Fruit fly (Drosophila melanogaster): ENCODE data around the gene ND-B22.
A peak's percentile ranks its signal among the peaks of the same experiment; 100 is the strongest.

The ND-B22 gene

DNA sequence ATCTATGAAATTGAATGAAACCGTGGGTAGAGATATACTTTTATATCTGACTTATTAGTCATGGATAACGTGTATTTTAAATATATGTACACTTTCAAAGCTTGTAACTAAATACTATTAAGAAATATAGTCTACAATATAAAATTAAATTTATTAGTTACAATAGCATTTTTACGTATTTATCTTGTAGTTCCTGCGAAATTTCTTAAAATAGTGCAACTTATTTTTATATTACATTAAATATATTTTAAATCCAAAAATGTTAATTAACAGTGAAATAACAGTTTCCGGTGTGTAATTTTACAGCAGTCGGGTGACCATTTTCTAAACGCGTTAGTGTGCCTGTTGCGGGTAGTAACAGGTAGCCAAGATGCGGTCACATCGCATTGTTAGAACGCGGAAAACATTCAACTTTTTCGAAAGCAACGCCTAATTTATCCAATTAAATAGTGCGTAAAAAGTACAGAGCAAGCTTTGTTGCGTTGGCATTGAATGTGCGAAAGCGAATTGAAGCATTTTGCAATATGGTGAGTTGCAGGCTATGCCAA is 27.8 kb upstream of the ND-B22 start, which contains the start of the genes CG10859 and CG7110 (continued):
- TF ChIP-seq CG17328 (GFP tag; IDR thresholded peaks at IDR 0.05), result peak; percentile 14; the same call in 1 of the 2 replicates
- no peak for TF ChIP-seq CG1792 (GFP tag; optimal IDR thresholded peaks at IDR 0.05)
- TF ChIP-seq cas (GFP tag; IDR thresholded peaks at IDR 0.05), result no peak
- TF ChIP-seq CG13424 (tag; optimal IDR thresholded peaks at IDR 0.05), result peak; percentile 28
- TF ChIP-seq Nf-YC (tag; optimal IDR thresholded peaks at IDR 0.05), result peak; percentile 12
- TF ChIP-seq odd (GFP tag; optimal IDR thresholded peaks at IDR 0.05), result peak; percentile 60
- peak; percentile 51 for TF ChIP-seq CG17568 (GFP tag; optimal IDR thresholded peaks at IDR 0.05)
- no peak for TF ChIP-seq Aef1 (GFP tag; IDR thresholded peaks at IDR 0.05)
- TF ChIP-seq trem (tag; optimal IDR thresholded peaks at IDR 0.05), result peak; percentile 56
- no peak for TF ChIP-seq Doc2 (GFP tag; IDR thresholded peaks at IDR 0.05)
- TF ChIP-seq sima (GFP tag; optimal IDR thresholded peaks at IDR 0.05), result no peak
- no peak for TF ChIP-seq crc (GFP tag; optimal IDR thresholded peaks at IDR 0.05)
- no peak for TF ChIP-seq slp2 (GFP tag; optimal IDR thresholded peaks at IDR 0.05)
- peak; percentile 7 for TF ChIP-seq fd102C (GFP tag; optimal IDR thresholded peaks at IDR 0.05)
- TF ChIP-seq CG2678 (tag; optimal IDR thresholded peaks at IDR 0.05), result peak; percentile 43
- no peak for TF ChIP-seq en (GFP tag; optimal IDR thresholded peaks at IDR 0.05)
- no peak for TF ChIP-seq Atf-2 (GFP tag; optimal IDR thresholded peaks at IDR 0.05)
- TF ChIP-seq CG13287 (GFP tag; IDR thresholded peaks at IDR 0.05; ENCODE audit: partially characterized antibody), result no peak
- TF ChIP-seq ara (GFP tag; IDR thresholded peaks at IDR 0.05), result no peak
- no peak for TF ChIP-seq Scr (GFP tag; IDR thresholded peaks at IDR 0.05; ENCODE audit: partially characterized antibody)
- TF ChIP-seq CG1832 (GFP tag; optimal IDR thresholded peaks at IDR 0.05), result no peak
- peak in 1 of 2 experiments; percentile 27 for TF ChIP-seq Pdp1 (GFP tag; optimal IDR thresholded peaks at IDR 0.05)
- no peak for TF ChIP-seq tgo (GFP tag; IDR thresholded peaks at IDR 0.05)
- no peak for TF ChIP-seq run (tag; optimal IDR thresholded peaks at IDR 0.05)
- no peak for TF ChIP-seq slou (GFP tag; optimal IDR thresholded peaks at IDR 0.05)
- TF ChIP-seq CG31224 (GFP tag; IDR thresholded peaks at IDR 0.05), result no peak
- no peak for TF ChIP-seq Awh (GFP tag; IDR thresholded peaks at IDR 0.05)
- TF ChIP-seq sr (GFP tag; IDR thresholded peaks at IDR 0.05), result no peak
- TF ChIP-seq pho (GFP tag; optimal IDR thresholded peaks at IDR 0.05), result no peak
- TF ChIP-seq CG7271 (tag; optimal IDR thresholded peaks at IDR 0.05), result peak; percentile 46
- TF ChIP-seq CG3281 (GFP tag; optimal IDR thresholded peaks at IDR 0.05), result peak; percentile 69
- no peak for TF ChIP-seq rib (GFP tag; IDR thresholded peaks at IDR 0.05)
- TF ChIP-seq Dp (GFP tag; optimal IDR thresholded peaks at IDR 0.05), result peak; percentile 81
- TF ChIP-seq Dip2 (GFP tag; IDR thresholded peaks at IDR 0.05), result no peak
- no peak for TF ChIP-seq tup (GFP tag; optimal IDR thresholded peaks at IDR 0.05)
- peak; percentile 21 for TF ChIP-seq sens (GFP tag)
- TF ChIP-seq CG18476 (GFP tag; optimal IDR thresholded peaks at IDR 0.05), result no peak
- TF ChIP-seq HLHmδ (GFP tag; optimal IDR thresholded peaks at IDR 0.05), result peak; percentile 62
- TF ChIP-seq ato (GFP tag; IDR thresholded peaks at IDR 0.05; ENCODE audit: partially characterized antibody), result no peak
- no peak for TF ChIP-seq CG7928 (GFP tag; optimal IDR thresholded peaks at IDR 0.05)
- TF ChIP-seq NK7.1 (GFP tag; optimal IDR thresholded peaks at IDR 0.05), result no peak
- peak; percentile 63 for TF ChIP-seq Fer3 (tag; optimal IDR thresholded peaks at IDR 0.05)
- no peak for TF ChIP-seq tna (GFP tag; IDR thresholded peaks at IDR 0.05; ENCODE audit: partially characterized antibody)
- no peak for TF ChIP-seq CG7357 (GFP tag; IDR thresholded peaks at IDR 0.05)
- TF ChIP-seq B-H2 (GFP tag; optimal IDR thresholded peaks at IDR 0.05), result peak; percentile 63
- peak; percentile 27; the same call in 1 of the 3 replicates for TF ChIP-seq CG34422 (GFP tag; IDR thresholded peaks at IDR 0.05)
- TF ChIP-seq toy (GFP tag; IDR thresholded peaks at IDR 0.05), result no peak
- peak; percentile 26 for TF ChIP-seq CG10543 (GFP tag; optimal IDR thresholded peaks at IDR 0.05)
- TF ChIP-seq hkb (optimal IDR thresholded peaks at IDR 0.05), result no peak
- peak; percentile 53 for TF ChIP-seq hkb (GFP tag; IDR thresholded peaks at IDR 0.05)
- no peak for TF ChIP-seq Ravus (GFP tag; IDR thresholded peaks at IDR 0.05)

Data from whole organism, embryonic.